Fruit fly (Drosophila melanogaster): ENCODE data around the gene Muc12Ea.

The Muc12Ea gene

DNA sequence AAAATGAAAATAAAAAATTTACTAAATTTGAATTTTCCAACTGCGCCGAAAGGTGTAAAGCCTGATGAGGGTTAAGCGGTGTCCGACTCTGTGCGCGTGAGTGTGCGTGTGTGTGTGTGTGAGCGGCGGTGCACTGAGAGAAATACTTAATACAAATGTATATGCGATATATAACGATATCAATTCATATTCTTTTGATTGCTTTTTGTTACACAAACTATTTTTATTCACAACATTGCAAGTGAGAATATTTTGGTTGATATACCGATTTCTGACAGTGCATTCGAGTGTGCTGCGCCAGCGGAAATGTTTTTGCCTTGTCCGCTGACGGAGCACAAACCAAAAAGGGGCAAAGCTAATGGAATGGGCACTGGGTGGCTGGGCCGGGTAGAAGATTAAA lies 54.7 kb downstream of the Muc12Ea start (continued):
- TF ChIP-seq tll (GFP tag; optimal IDR thresholded peaks at IDR 0.05) (no peak), ci (GFP tag; IDR thresholded peaks at IDR 0.05) (0 out of 3 replicates have a peak, but pooled peaks have one; percentile 24), CG10543 (GFP tag; optimal IDR thresholded peaks at IDR 0.05) (no peak), CG17359 (tag; optimal IDR thresholded peaks at IDR 0.05) (peak; percentile 28), Blimp-1 (GFP tag; optimal IDR thresholded peaks at IDR 0.05) (peak; percentile 35), CG2120 (GFP tag; optimal IDR thresholded peaks at IDR 0.05) (peak; percentile 10), CG10979 (tag; optimal IDR thresholded peaks at IDR 0.05) (no peak), gce (GFP tag; IDR thresholded peaks at IDR 0.05) (no peak; the same call in 2 of the 3 replicates), Bdp1 (GFP tag; optimal IDR thresholded peaks at IDR 0.05) (no peak), Dip2 (GFP tag; IDR thresholded peaks at IDR 0.05) (no peak), Gsc (GFP tag; IDR thresholded peaks at IDR 0.05) (no peak), CG9437 (GFP tag; optimal IDR thresholded peaks at IDR 0.05) (no peak), CG2678 (tag; optimal IDR thresholded peaks at IDR 0.05) (peak; percentile 38), Xbp1 (GFP tag; optimal IDR thresholded peaks at IDR 0.05) (peak; percentile 1), CG12769 (tag; optimal IDR thresholded peaks at IDR 0.05) (peak; percentile 38), Mrtf (GFP tag; IDR thresholded peaks at IDR 0.05) (no peak), CG10147 (GFP tag; optimal IDR thresholded peaks at IDR 0.05) (no peak), CG32767 (GFP tag; IDR thresholded peaks at IDR 0.05) (no peak), grau (tag; optimal IDR thresholded peaks at IDR 0.05) (peak; percentile 13), crc (GFP tag; optimal IDR thresholded peaks at IDR 0.05) (no peak), CG13424 (tag; optimal IDR thresholded peaks at IDR 0.05) (peak; percentile 15), gem (tag; optimal IDR thresholded peaks at IDR 0.05) (peak; percentile 26), cad (GFP tag; optimal IDR thresholded peaks at IDR 0.05) (no peak), Ets65A (GFP tag) (peak; percentile 62), CG3065 (GFP tag; optimal IDR thresholded peaks at IDR 0.05) (no peak), CG15011 (GFP tag; optimal IDR thresholded peaks at IDR 0.05) (no peak), Atf3 (GFP tag; optimal IDR thresholded peaks at IDR 0.05) (no peak), sc (optimal IDR thresholded peaks at IDR 0.05) (no peak), sc (GFP tag; optimal IDR thresholded peaks at IDR 0.05) (no peak), dmrt99B (tag; optimal IDR thresholded peaks at IDR 0.05) (peak; percentile 33), CG14441 (GFP tag; IDR thresholded peaks at IDR 0.05) (0 out of 2 replicates have a peak, but pooled peaks have one; percentile 11), sens (GFP tag) (peak; percentile 79), CG18599 (GFP tag; optimal IDR thresholded peaks at IDR 0.05) (peak; percentile 38), sr (GFP tag; IDR thresholded peaks at IDR 0.05) (no peak), CG9817 (tag; optimal IDR thresholded peaks at IDR 0.05) (peak; percentile 8), fd3F (GFP tag; optimal IDR thresholded peaks at IDR 0.05) (no peak), vvl (GFP tag; IDR thresholded peaks at IDR 0.05) (0 out of 2 replicates have a peak, but pooled peaks have one; percentile 21), Hr51 (GFP tag; optimal IDR thresholded peaks at IDR 0.05) (peak in 1 of 2 experiments; percentile 5), schlank (tag; optimal IDR thresholded peaks at IDR 0.05) (no peak), Rfx (GFP tag; IDR thresholded peaks at IDR 0.05) (peak; percentile 37), CG43689 (GFP tag; IDR thresholded peaks at IDR 0.05) (no peak)

Data from whole organism, embryonic.